Fruit fly (Drosophila melanogaster) whole organism, wandering third instar larva: ENCODE results near the gene CG34138.

Experiments used
- Abd-B ChIP-seq: fragments of >200 bp; optimal IDR thresholded peaks from 2 replicates; lab custom pipeline; 2017; ENCODE audit warnings: missing biosample characterization, missing genetic modification characterization
- CG32264 ChIP-seq: fragments of 200-800 bp; sonication (Bioruptor generic); optimal IDR thresholded peaks from 2 replicates; lab custom pipeline; 2016; ENCODE audit warnings: missing biosample characterization, missing genetic modification characterization
- CG9705 ChIP-seq: fragments of 200-800 bp; sonication (Bioruptor generic); optimal IDR thresholded peaks from 2 replicates; lab custom pipeline; 2018; ENCODE audit warnings: missing biosample characterization, mild to moderate bottlenecking, missing genetic modification characterization
- Dfd ChIP-seq: fragments of >200 bp; optimal IDR thresholded peaks from 2 replicates; lab custom pipeline; 2017; ENCODE audit warnings: missing biosample characterization, missing genetic modification characterization
- Dif ChIP-seq: fragments of 200-275, 200-300 bp; sonication (Bioruptor generic); optimal IDR thresholded peaks from 2 replicates; lab custom pipeline; 2018; ENCODE audit warnings: missing biosample characterization, missing genetic modification characterization; ENCODE audit not compliant: partially characterized antibody
- HLH106 ChIP-seq: fragments of 200-800 bp; optimal IDR thresholded peaks from 3 replicates; lab custom pipeline; 2019; ENCODE audit warnings: missing biosample characterization, mild to moderate bottlenecking, missing genetic modification characterization, moderate library complexity
- Hnf4 ChIP-seq: fragments of 200-800 bp; sonication (Bioruptor generic); optimal IDR thresholded peaks from 2 replicates; lab custom pipeline; 2016; ENCODE audit warnings: missing biosample characterization, mild to moderate bottlenecking, missing genetic modification characterization
- Hr78 ChIP-seq: fragments of >200 bp; optimal IDR thresholded peaks from 2 replicates; lab custom pipeline; 2017; ENCODE audit warnings: missing biosample characterization, missing genetic modification characterization
- Hr83 ChIP-seq: fragments of 200-300 bp; sonication (Bioruptor generic); optimal IDR thresholded peaks from 2 replicates; lab custom pipeline; 2016; ENCODE audit warnings: missing biosample characterization, mild to moderate bottlenecking, missing genetic modification characterization, moderate library complexity; ENCODE audit not compliant: poor library complexity, severe bottlenecking
- Mio ChIP-seq: sonication (Bioruptor generic); optimal IDR thresholded peaks from 2 replicates; lab custom pipeline; 2016; ENCODE audit warnings: missing biosample characterization, missing genetic modification characterization
- Myc ChIP-seq: fragments of >200 bp; optimal IDR thresholded peaks from 2 replicates; lab custom pipeline; 2017
- Rel ChIP-seq, 2 experiments: fragments of 200-800 bp; sonication (Bioruptor generic) in 1 of 2; optimal IDR thresholded peaks; 2 replicates in 1 of 2; 3 replicates in 1 of 2; lab custom pipeline; 2016 to 2019; ENCODE audit warnings: mild to moderate bottlenecking in 2 of 2, missing biosample characterization in 2 of 2, missing genetic modification characterization in 2 of 2, moderate library complexity in 1 of 2
- Sp1 ChIP-seq: fragments of 200-800 bp; sonication (Bioruptor generic); optimal IDR thresholded peaks from 3 replicates; lab custom pipeline; 2019; ENCODE audit warnings: missing biosample characterization, mild to moderate bottlenecking, missing genetic modification characterization, moderate library complexity
- Vsx2 ChIP-seq: fragments of 200-300, 225-300 bp; sonication (Bioruptor generic); optimal IDR thresholded peaks from 2 replicates; lab custom pipeline; 2018; ENCODE audit warnings: missing biosample characterization, missing genetic modification characterization; ENCODE audit not compliant: partially characterized antibody
- br ChIP-seq: fragments of 200-800 bp; sonication (Bioruptor generic); optimal IDR thresholded peaks from 2 replicates; lab custom pipeline; 2016; ENCODE audit warnings: missing biosample characterization, missing genetic modification characterization
- brk ChIP-seq: fragments of 200-800 bp; sonication (Bioruptor generic); optimal IDR thresholded peaks from 2 replicates; lab custom pipeline; 2016; ENCODE audit warnings: missing biosample characterization, mild to moderate bottlenecking, missing genetic modification characterization
- dl ChIP-seq, 2 experiments: fragments of 175-275, 200-275 bp in 1 of 2; fragments of 200-275 bp in 1 of 2; sonication (Bioruptor generic); optimal IDR thresholded peaks; lab custom pipeline; 2018; ENCODE audit warnings: mild to moderate bottlenecking in 2 of 2, missing biosample characterization in 2 of 2, missing genetic modification characterization in 2 of 2, moderate library complexity in 2 of 2; ENCODE audit not compliant: partially characterized antibody in 2 of 2, insufficient read depth in 1 of 2
- dmrt93B ChIP-seq: fragments of 200-800 bp; sonication (Bioruptor generic); optimal IDR thresholded peaks from 2 replicates; lab custom pipeline; 2018; ENCODE audit warnings: missing biosample characterization, mild to moderate bottlenecking, missing genetic modification characterization
- dsf ChIP-seq: sonication (Bioruptor generic); optimal IDR thresholded peaks from 2 replicates; lab custom pipeline; 2016; ENCODE audit warnings: missing biosample characterization, missing genetic modification characterization, borderline replicate concordance
- foxo ChIP-seq, 2 experiments: fragments of 200-800 bp; sonication (Bioruptor generic); optimal IDR thresholded peaks; 2 replicates in 1 of 2; 3 replicates in 1 of 2; lab custom pipeline; 2016 to 2017; ENCODE audit warnings: missing biosample characterization in 2 of 2, missing genetic modification characterization in 2 of 2
- fru ChIP-seq: fragments of 200-800 bp; sonication (Bioruptor generic); optimal IDR thresholded peaks from 3 replicates; lab custom pipeline; 2016; ENCODE audit warnings: missing biosample characterization, mild to moderate bottlenecking, missing genetic modification characterization
- h ChIP-seq: fragments of 200-800 bp; sonication (Bioruptor generic); optimal IDR thresholded peaks from 3 replicates; lab custom pipeline; 2016; ENCODE audit warnings: missing biosample characterization, mild to moderate bottlenecking, missing genetic modification characterization
- jim ChIP-seq: fragments of 175-275, 200-325 bp; sonication (Bioruptor generic); optimal IDR thresholded peaks from 2 replicates; lab custom pipeline; 2016; ENCODE audit warnings: missing biosample characterization, mild to moderate bottlenecking, missing genetic modification characterization
- lola ChIP-seq: fragments of >200 bp; optimal IDR thresholded peaks from 2 replicates; lab custom pipeline; 2017; ENCODE audit warnings: missing biosample characterization, missing genetic modification characterization
- pan ChIP-seq: fragments of >200 bp; optimal IDR thresholded peaks from 2 replicates; lab custom pipeline; 2017
- psq ChIP-seq: fragments of 200-800 bp; sonication (Bioruptor generic); optimal IDR thresholded peaks from 3 replicates; lab custom pipeline; 2017; ENCODE audit warnings: missing biosample characterization, mild to moderate bottlenecking, missing genetic modification characterization, moderate library complexity
- rgr ChIP-seq: fragments of 200-800 bp; sonication (Bioruptor generic); optimal IDR thresholded peaks from 3 replicates; lab custom pipeline; 2016; ENCODE audit warnings: missing biosample characterization, mild to moderate bottlenecking, missing genetic modification characterization
- sage ChIP-seq: fragments of 200-800 bp; sonication (Bioruptor generic); optimal IDR thresholded peaks from 2 replicates; lab custom pipeline; 2016; ENCODE audit warnings: missing biosample characterization, mild to moderate bottlenecking, missing genetic modification characterization
- tai ChIP-seq: sonication (Bioruptor generic); optimal IDR thresholded peaks from 2 replicates; lab custom pipeline; 2016; ENCODE audit warnings: missing biosample characterization, missing genetic modification characterization

The CG34138 gene

DNA sequence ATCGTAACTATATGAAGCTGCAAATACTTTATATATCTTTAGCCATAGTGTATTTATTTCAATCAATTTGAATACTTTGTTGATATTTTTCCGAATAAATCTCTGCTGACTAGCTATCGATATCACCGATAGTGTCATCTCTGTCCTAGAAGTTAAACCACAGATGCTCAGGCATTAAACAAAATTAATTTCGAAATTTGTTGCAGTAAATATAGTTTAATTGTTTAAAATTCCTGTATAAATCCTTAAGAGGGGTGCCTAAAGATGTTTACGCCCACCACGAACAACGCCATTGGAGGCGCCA, 10.1 kb downstream of the CG34138 start, which contains the start of gene Nup58:
Nup58 (plus strand) TSS at position 126 of the 304 bp plus-strand sequence.
- TF ChIP-seq foxo (GFP tag; optimal IDR thresholded peaks at IDR 0.05; lab: Kevin White, UChicago) = no peak
- TF ChIP-seq HLH106 (tag; lab: Kevin White, UChicago) = peak; percentile 7
- TF ChIP-seq Hr83 (GFP tag; lab: Kevin White, UChicago) = peak; percentile 42

DNA sequence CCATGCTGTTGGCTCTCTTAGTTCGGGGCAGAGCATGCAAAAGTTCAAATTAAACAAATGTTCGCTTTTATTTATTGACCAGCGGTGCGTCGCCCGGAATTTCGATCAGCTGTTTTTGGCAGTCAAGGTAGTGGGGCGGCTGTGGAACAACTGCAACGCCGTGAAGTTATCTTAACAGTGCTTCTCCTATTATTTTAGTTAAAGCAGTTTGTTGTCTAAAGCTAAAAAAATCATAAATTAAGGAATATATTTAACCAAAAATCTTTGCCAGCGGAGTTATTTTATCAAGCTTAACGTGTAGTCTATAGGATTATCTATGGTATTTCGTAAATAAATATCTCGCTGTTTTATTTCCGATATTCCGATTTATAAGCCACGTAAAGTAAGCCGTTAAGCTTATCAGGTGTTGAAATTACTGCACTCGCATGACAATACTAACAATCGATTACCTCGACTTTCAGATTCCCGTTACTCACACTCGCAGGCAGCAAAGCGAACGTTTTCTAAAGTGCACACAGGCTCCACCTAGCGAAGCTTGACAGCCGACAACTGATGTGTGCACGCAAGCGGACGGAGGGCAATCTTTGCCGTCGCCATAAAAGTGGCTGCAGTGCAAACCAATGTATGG, 13.7 kb downstream of the CG34138 start, which contains the start of the genes CG6195 and CG31220:
CG6195 (minus strand) TSS at position 122 of the 628 bp plus-strand sequence.
CG31220 (plus strand) TSS at position 199 of the 628 bp plus-strand sequence.
- TF ChIP-seq lola (no peak), dl (GFP tag; optimal IDR thresholded peaks at IDR 0.05; lab: Kevin White, UChicago; ENCODE audit: insufficient read depth in 1 of 2, partially characterized antibody in 2 of 2) (no peak), rgr (GFP tag; lab: Kevin White, UChicago) (peak; percentile 33), foxo (GFP tag; optimal IDR thresholded peaks at IDR 0.05; lab: Kevin White, UChicago) (peak in 1 of 2 experiments; percentile 32), Vsx2 (no peak), Rel (GFP tag; optimal IDR thresholded peaks at IDR 0.05; lab: Kevin White, UChicago) (no peak), Rel (tag; optimal IDR thresholded peaks at IDR 0.05; lab: Kevin White, UChicago) (no peak), dmrt93B (GFP tag; lab: Kevin White, UChicago) (no peak), pan (lab: Kevin White, UChicago) (no peak), HLH106 (tag; lab: Kevin White, UChicago) (peak; percentile 26), CG9705 (GFP tag; lab: Kevin White, UChicago) (no peak), Dif (GFP tag; lab: Kevin White, UChicago) (no peak), br (peak; percentile 49), fru (GFP tag; lab: Kevin White, UChicago) (peak; percentile 2), psq (no peak), Hr83 (GFP tag; lab: Kevin White, UChicago) (peak; percentile 28), h (GFP tag; lab: Kevin White, UChicago) (no peak)
- TF ChIP-seq, all 38 proteins: peak for 6

DNA sequence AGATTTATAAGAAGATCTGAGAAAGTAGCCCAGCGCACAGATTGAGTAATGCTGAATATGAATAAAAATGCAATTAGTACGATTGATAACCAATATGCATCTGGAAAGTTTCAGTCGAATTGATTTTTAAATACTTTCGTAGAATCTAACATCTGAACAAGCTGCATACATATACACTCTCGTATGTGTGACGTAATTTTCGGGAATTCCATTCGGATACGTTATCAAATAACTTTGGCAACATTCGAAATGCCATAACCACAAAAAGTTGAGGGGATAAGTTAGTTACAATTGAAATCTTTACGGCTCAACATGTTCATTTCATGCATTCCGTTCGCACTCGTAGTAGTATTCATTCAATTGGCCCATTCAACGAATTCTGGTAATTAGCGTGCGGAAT, 16.0 kb downstream of the CG34138 start, which contains the start of gene CG31219:
CG31219 (plus strand) TSS at position 301 of the 400 bp plus-strand sequence.
- TF ChIP-seq Hr78 (no peak), sage (GFP tag; lab: Kevin White, UChicago) (no peak), h (GFP tag; lab: Kevin White, UChicago) (no peak), Vsx2 (no peak), Rel (GFP tag; optimal IDR thresholded peaks at IDR 0.05; lab: Kevin White, UChicago) (no peak), Rel (tag; optimal IDR thresholded peaks at IDR 0.05; lab: Kevin White, UChicago) (no peak), CG32264 (GFP tag; lab: Kevin White, UChicago) (no peak), Dif (GFP tag; lab: Kevin White, UChicago) (no peak), jim (GFP tag; lab: Kevin White, UChicago) (no peak), Abd-B (GFP tag; lab: Kevin White, UChicago) (no peak), Sp1 (GFP tag; lab: Kevin White, UChicago) (no peak), Hr83 (GFP tag; lab: Kevin White, UChicago) (no peak), Dfd (GFP tag; lab: Kevin White, UChicago) (no peak), brk (GFP tag; lab: Kevin White, UChicago) (no peak), Myc (lab: Kevin White, UChicago) (no peak), Mio (no peak), dl (GFP tag; optimal IDR thresholded peaks at IDR 0.05; lab: Kevin White, UChicago; ENCODE audit: insufficient read depth in 1 of 2, partially characterized antibody in 2 of 2) (no peak), fru (GFP tag; lab: Kevin White, UChicago) (no peak), lola (no peak), Hnf4 (GFP tag; lab: Kevin White, UChicago) (no peak), br (no peak)

DNA sequence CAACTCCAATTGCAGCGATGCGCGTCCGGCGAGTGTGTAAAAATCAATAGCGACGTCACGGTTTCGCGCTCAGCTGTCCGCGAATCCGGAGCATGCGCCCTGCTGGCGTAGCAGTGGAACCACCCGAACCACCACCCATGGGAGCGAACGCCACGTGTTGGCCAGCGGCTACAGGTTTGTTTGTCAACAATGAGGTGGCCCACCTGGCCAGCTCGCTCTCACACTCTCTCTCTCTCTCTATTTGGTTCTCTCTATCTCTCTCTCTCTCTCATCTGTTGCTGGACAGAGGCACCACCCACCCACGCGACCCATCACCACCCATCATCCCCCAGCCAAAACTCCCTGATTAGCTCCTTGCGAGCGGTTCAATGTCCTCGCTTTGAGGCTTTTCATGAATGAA, 21.7 kb downstream of the CG34138 start:
- TF ChIP-seq sage (GFP tag; lab: Kevin White, UChicago) = no peak
- peak; percentile 12 for TF ChIP-seq Dif (GFP tag; lab: Kevin White, UChicago)
- no peak for TF ChIP-seq tai
- no peak for TF ChIP-seq Dfd (GFP tag; lab: Kevin White, UChicago)
- peak; percentile 60 for TF ChIP-seq Vsx2
- no peak for TF ChIP-seq dsf (GFP tag; lab: Kevin White, UChicago)
